Fruit fly (Drosophila melanogaster): Measurements from ENCODE around the gene Prosbeta3.

Prosbeta3 gene

dm6 chr3R:8984602-8985074 lies 21.4 kb downstream of the Prosbeta3 start, which contains the start of gene CG11970 (continued):
- TF ChIP-seq zfh1 (GFP tag; IDR thresholded peaks at IDR 0.05) (peak; percentile 56; the same call in 2 of the 3 replicates), Hmx (GFP tag; optimal IDR thresholded peaks at IDR 0.05) (no peak), CG5180 (GFP tag; optimal IDR thresholded peaks at IDR 0.05) (no peak), CG12236 (GFP tag; optimal IDR thresholded peaks at IDR 0.05) (no peak), CG6765 (GFP tag; optimal IDR thresholded peaks at IDR 0.05) (no peak), Ptx1 (GFP tag; IDR thresholded peaks at IDR 0.05) (peak; percentile 49), H15 (GFP tag; IDR thresholded peaks at IDR 0.05) (no peak), CG6683 (GFP tag; optimal IDR thresholded peaks at IDR 0.05) (no peak), amos (GFP tag; IDR thresholded peaks at IDR 0.05; ENCODE audit: partially characterized antibody) (peak; percentile 57), otp (GFP tag; IDR thresholded peaks at IDR 0.05) (no peak), CG18262 (tag; optimal IDR thresholded peaks at IDR 0.05) (peak; percentile 37), CG4424 (GFP tag; optimal IDR thresholded peaks at IDR 0.05) (peak; percentile 20), CG16815 (GFP tag; optimal IDR thresholded peaks at IDR 0.05) (no peak), dimm (GFP tag; IDR thresholded peaks at IDR 0.05) (no peak), insv (GFP tag; optimal IDR thresholded peaks at IDR 0.05) (no peak), CG17568 (GFP tag; optimal IDR thresholded peaks at IDR 0.05) (no peak), HLH54F (GFP tag; optimal IDR thresholded peaks at IDR 0.05) (peak; percentile 26), CG1792 (GFP tag; optimal IDR thresholded peaks at IDR 0.05) (no peak), yki (optimal IDR thresholded peaks at IDR 0.05) (no peak), CG4328 (GFP tag; optimal IDR thresholded peaks at IDR 0.05) (peak; percentile 21), CG15011 (GFP tag; optimal IDR thresholded peaks at IDR 0.05) (no peak), Dref (GFP tag; IDR thresholded peaks at IDR 0.05) (peak; percentile 57), CG2889 (GFP tag; IDR thresholded peaks at IDR 0.05) (0 out of 3 replicates have a peak, but pooled peaks have one; percentile 30), CG13123 (GFP tag; optimal IDR thresholded peaks at IDR 0.05) (no peak), mld (GFP tag; IDR thresholded peaks at IDR 0.05; ENCODE audit: partially characterized antibody) (no peak), knrl (GFP tag; IDR thresholded peaks at IDR 0.05; ENCODE audit: partially characterized antibody) (peak; percentile 74), Kr (GFP tag; optimal IDR thresholded peaks at IDR 0.05) (no peak), CG11504 (tag; optimal IDR thresholded peaks at IDR 0.05) (no peak), CG14050 (GFP tag; IDR thresholded peaks at IDR 0.05) (0 out of 3 replicates have a peak, but pooled peaks have one; percentile 10), H2.0 (GFP tag; IDR thresholded peaks at IDR 0.05) (0 out of 2 replicates have a peak, but pooled peaks have one; percentile 3), CG17328 (GFP tag; IDR thresholded peaks at IDR 0.05) (no peak), corto (GFP tag; optimal IDR thresholded peaks at IDR 0.05) (no peak), CG3726 (GFP tag; IDR thresholded peaks at IDR 0.05) (no peak), gt (GFP tag; IDR thresholded peaks at IDR 0.05) (no peak), CG34422 (GFP tag; IDR thresholded peaks at IDR 0.05) (0 out of 3 replicates have a peak, but pooled peaks have one; percentile 48), kni (GFP tag; optimal IDR thresholded peaks at IDR 0.05) (no peak), tin (GFP tag; optimal IDR thresholded peaks at IDR 0.05) (peak; percentile 23), CG4360 (GFP tag; IDR thresholded peaks at IDR 0.05) (no peak), rib (GFP tag; IDR thresholded peaks at IDR 0.05) (no peak), Dip3 (GFP tag; optimal IDR thresholded peaks at IDR 0.05) (peak; percentile 55), h (optimal IDR thresholded peaks at IDR 0.05) (no peak), pum (GFP tag; optimal IDR thresholded peaks at IDR 0.05) (peak; percentile 21), hb (GFP tag; IDR thresholded peaks at IDR 0.05; ENCODE audit: partially characterized antibody) (no peak), Ada2b (GFP tag; IDR thresholded peaks at IDR 0.05) (peak; percentile 16; the same call in 1 of the 2 replicates), fu2 (GFP tag; optimal IDR thresholded peaks at IDR 0.05) (peak; percentile 32), NC2β (GFP tag; optimal IDR thresholded peaks at IDR 0.05) (peak; percentile 11), CG1603 (tag; optimal IDR thresholded peaks at IDR 0.05) (no peak), CG10654 (GFP tag; optimal IDR thresholded peaks at IDR 0.05) (peak; percentile 17), wdn (GFP tag; IDR thresholded peaks at IDR 0.05) (no peak), PHDP (tag; optimal IDR thresholded peaks at IDR 0.05) (no peak), CG15696 (tag; optimal IDR thresholded peaks at IDR 0.05) (peak; percentile 19), CG7963 (GFP tag; IDR thresholded peaks at IDR 0.05; ENCODE audit: partially characterized antibody) (no peak)

Data from whole organism, embryonic.